Fruit fly (Drosophila melanogaster) whole organism, embryonic: ENCODE measurements around the gene vkg.
A peak's percentile ranks its signal among the peaks of the same experiment; 100 is the strongest.

ENCODE experiments used
- Ada2b ChIP-seq: fragments of 200-800 bp; sonication (Bioruptor generic); IDR thresholded peaks from 2 replicates; pipeline ENCODE4 v1.3.6; 2022; ENCODE audit warnings: missing biosample characterization, missing genetic modification characterization
- Bteb2 ChIP-seq: fragments of 200-800 bp; sonication (Bioruptor generic); optimal IDR thresholded peaks from 2 replicates; lab custom pipeline; 2016; ENCODE audit warnings: missing biosample characterization, missing genetic modification characterization
- CG10543 ChIP-seq: fragments of 200-800 bp; sonication (Bioruptor generic); optimal IDR thresholded peaks from 3 replicates; lab custom pipeline; 2017; ENCODE audit warnings: missing biosample characterization, mild to moderate bottlenecking, missing genetic modification characterization, moderate library complexity
- CG13123 ChIP-seq: fragments of 200-800 bp; sonication (Bioruptor generic); optimal IDR thresholded peaks from 2 replicates; lab custom pipeline; 2016; ENCODE audit warnings: missing biosample characterization, missing genetic modification characterization
- CG14441 ChIP-seq: fragments of 200-800 bp; sonication (Bioruptor generic); IDR thresholded peaks from 2 replicates; pipeline ENCODE4 v1.3.6; 2022; ENCODE audit warnings: missing biosample characterization, missing genetic modification characterization
- CG1529 ChIP-seq: fragments of 200-800 bp; sonication (Bioruptor generic); optimal IDR thresholded peaks from 3 replicates; lab custom pipeline; 2018; ENCODE audit warnings: missing biosample characterization, missing genetic modification characterization
- CG1602 ChIP-seq: fragments of 200-800 bp; sonication (Bioruptor generic); optimal IDR thresholded peaks from 3 replicates; lab custom pipeline; 2016; ENCODE audit warnings: missing biosample characterization, missing genetic modification characterization
- CG17829 ChIP-seq: fragments of 200-800 bp; optimal IDR thresholded peaks from 2 replicates; lab custom pipeline; 2019; ENCODE audit warnings: missing biosample characterization, mild to moderate bottlenecking, missing genetic modification characterization, moderate library complexity
- CG31224 ChIP-seq: fragments of 200-800 bp; sonication (Bioruptor generic); IDR thresholded peaks from 2 replicates; pipeline ENCODE4 v1.3.6; 2022; ENCODE audit warnings: missing biosample characterization, missing genetic modification characterization
- CG4617 ChIP-seq: fragments of 200-800 bp; sonication (Bioruptor generic); optimal IDR thresholded peaks from 3 replicates; lab custom pipeline; 2016; ENCODE audit warnings: missing biosample characterization, missing genetic modification characterization, borderline replicate concordance
- CG4707 ChIP-seq: fragments of 200-800 bp; sonication (Bioruptor generic); optimal IDR thresholded peaks from 2 replicates; lab custom pipeline; 2018; ENCODE audit warnings: missing biosample characterization, mild to moderate bottlenecking, missing genetic modification characterization, moderate library complexity
- CG7372 ChIP-seq: fragments of 200-800 bp; sonication (Bioruptor generic); IDR thresholded peaks from 2 replicates; pipeline ENCODE4 v1.3.6; 2022; ENCODE audit warnings: missing biosample characterization, missing genetic modification characterization
- CG7556 ChIP-seq: fragments of 200-800 bp; sonication (Bioruptor generic); optimal IDR thresholded peaks from 2 replicates; lab custom pipeline; 2017; ENCODE audit warnings: missing biosample characterization, mild to moderate bottlenecking, missing genetic modification characterization
- CG9797 ChIP-seq: fragments of 200-800 bp; sonication (Bioruptor generic); optimal IDR thresholded peaks from 3 replicates; lab custom pipeline; 2018; ENCODE audit warnings: missing biosample characterization, mild to moderate bottlenecking, missing genetic modification characterization
- CrebB ChIP-seq: fragments of 200-800 bp; sonication (Bioruptor generic); optimal IDR thresholded peaks from 3 replicates; lab custom pipeline; 2018; ENCODE audit warnings: missing biosample characterization, mild to moderate bottlenecking, missing genetic modification characterization
- Dek ChIP-seq: fragments of 200-800 bp; sonication (Bioruptor generic); optimal IDR thresholded peaks from 3 replicates; lab custom pipeline; 2019; ENCODE audit warnings: missing biosample characterization, mild to moderate bottlenecking, missing genetic modification characterization, moderate library complexity
- GATAe ChIP-seq: fragments of 200-800 bp; sonication (Bioruptor generic); conservative IDR thresholded peaks from 2 replicates; pipeline ENCODE4 v1.3.6; 2022; ENCODE audit warnings: missing biosample characterization, missing genetic modification characterization
- Gsc ChIP-seq: fragments of 200-800 bp; sonication (Bioruptor generic); IDR thresholded peaks from 2 replicates; pipeline ENCODE4 v1.3.6; 2022; ENCODE audit warnings: missing biosample characterization, missing genetic modification characterization
- HLH4C ChIP-seq: fragments of 200-800 bp; sonication (Bioruptor generic); IDR thresholded peaks from 3 replicates; pipeline ENCODE4 v1.3.6; 2022; ENCODE audit warnings: missing biosample characterization, missing genetic modification characterization; ENCODE audit not compliant: partially characterized antibody
- HLH54F ChIP-seq: fragments of 200-800 bp; sonication (Bioruptor generic); optimal IDR thresholded peaks from 3 replicates; lab custom pipeline; 2016; ENCODE audit warnings: missing biosample characterization, missing genetic modification characterization
- Hr51 ChIP-seq, 2 experiments: fragments of 200-800 bp; sonication (Bioruptor generic); optimal IDR thresholded peaks; 2 replicates in 1 of 2; 3 replicates in 1 of 2; lab custom pipeline; 2016 to 2018; ENCODE audit warnings: missing biosample characterization in 2 of 2, missing genetic modification characterization in 2 of 2, mild to moderate bottlenecking in 1 of 2, moderate library complexity in 1 of 2
- Lhr ChIP-seq: fragments of 200-800 bp; sonication (Bioruptor generic); optimal IDR thresholded peaks from 3 replicates; lab custom pipeline; 2017; ENCODE audit warnings: mild to moderate bottlenecking, missing biosample characterization, missing genetic modification reagents, missing genetic modification characterization
- Mad ChIP-seq: fragments of 200-800 bp; sonication (Bioruptor generic); optimal IDR thresholded peaks from 2 replicates; lab custom pipeline; 2016; ENCODE audit warnings: missing biosample characterization, missing genetic modification characterization
- Max ChIP-seq: fragments of 200-800 bp; sonication (Bioruptor generic); optimal IDR thresholded peaks from 2 replicates; lab custom pipeline; 2016; ENCODE audit warnings: missing biosample characterization, mild to moderate bottlenecking, missing genetic modification characterization
- NC2α ChIP-seq: fragments of 200-800 bp; sonication (Bioruptor generic); optimal IDR thresholded peaks from 2 replicates; lab custom pipeline; 2016; ENCODE audit warnings: missing biosample characterization, missing genetic modification characterization
- Oli ChIP-seq: fragments of 200-800 bp; sonication (Bioruptor generic); optimal IDR thresholded peaks from 2 replicates; lab custom pipeline; 2018; ENCODE audit warnings: missing biosample characterization, mild to moderate bottlenecking, missing genetic modification characterization, moderate library complexity
- PHDP ChIP-seq: fragments of 200-800 bp; sonication (Bioruptor generic); optimal IDR thresholded peaks from 3 replicates; lab custom pipeline; 2018; ENCODE audit warnings: missing biosample characterization, mild to moderate bottlenecking, missing genetic modification characterization, moderate library complexity
- Sin3A ChIP-seq: fragments of >200 bp; optimal IDR thresholded peaks from 2 replicates; lab custom pipeline; 2018
- Six4 ChIP-seq: fragments of 200-800 bp; sonication (Bioruptor generic); optimal IDR thresholded peaks from 2 replicates; lab custom pipeline; 2016; ENCODE audit warnings: missing biosample characterization, missing genetic modification characterization
- Xrp1 ChIP-seq: fragments of 200-800 bp; sonication (Bioruptor generic); IDR thresholded peaks from 2 replicates; pipeline ENCODE4 v1.3.6; 2022; ENCODE audit warnings: missing biosample characterization, missing genetic modification characterization
- az2 ChIP-seq: fragments of 200-800 bp; sonication (Bioruptor generic); optimal IDR thresholded peaks from 3 replicates; lab custom pipeline; 2016; ENCODE audit warnings: missing biosample characterization, missing genetic modification characterization
- bcd ChIP-seq: fragments of 200-800 bp; sonication (Bioruptor generic); optimal IDR thresholded peaks from 2 replicates; lab custom pipeline; 2017; ENCODE audit warnings: missing biosample characterization, mild to moderate bottlenecking, missing genetic modification characterization
- chinmo ChIP-seq: fragments of 200-800 bp; sonication (Bioruptor generic); IDR thresholded peaks from 4 replicates; pipeline ENCODE4 v1.3.6; 2022; ENCODE audit warnings: missing biosample characterization, missing genetic modification characterization; ENCODE audit not compliant: partially characterized antibody
- chm ChIP-seq: fragments of 200-800 bp; sonication (Bioruptor generic); IDR thresholded peaks from 2 replicates; pipeline ENCODE4 v1.3.6; 2022; ENCODE audit warnings: missing biosample characterization, missing genetic modification characterization
- gt ChIP-seq: fragments of 200-800 bp; sonication (Bioruptor generic); IDR thresholded peaks from 2 replicates; pipeline ENCODE4 v1.3.6; 2022; ENCODE audit warnings: missing biosample characterization, missing genetic modification characterization
- hkb ChIP-seq, 2 experiments: fragments of 200-800 bp in 1 of 2; fragments of >200 bp in 1 of 2; sonication (Bioruptor generic) in 1 of 2; IDR thresholded peaks in 1 of 2; optimal IDR thresholded peaks in 1 of 2; 2 replicates each; pipeline versions ENCODE4 v1.3.6 to Lab custom; 2017 to 2022; ENCODE audit warnings: missing biosample characterization in 1 of 2, missing genetic modification characterization in 1 of 2
- ind ChIP-seq: fragments of 200-800 bp; sonication (Bioruptor generic); optimal IDR thresholded peaks from 3 replicates; lab custom pipeline; 2016; ENCODE audit warnings: missing biosample characterization, missing genetic modification characterization
- kah ChIP-seq: fragments of 200-800 bp; sonication (Bioruptor generic); optimal IDR thresholded peaks from 2 replicates; lab custom pipeline; 2018; ENCODE audit warnings: missing biosample characterization, mild to moderate bottlenecking, missing genetic modification characterization
- p53 ChIP-seq: fragments of 200-800 bp; sonication (Bioruptor generic); optimal IDR thresholded peaks from 2 replicates; lab custom pipeline; 2016; ENCODE audit warnings: missing biosample characterization, missing genetic modification characterization
- prd ChIP-seq, 3 experiments: fragments of >200 bp in 2 of 3; fragments of 200-800 bp in 1 of 3; sonication (Bioruptor generic) in 1 of 3; optimal IDR thresholded peaks in 2 of 3; IDR thresholded peaks in 1 of 3; 2 replicates in 2 of 3; 3 replicates in 1 of 3; pipeline versions ENCODE4 v1.3.6 to Lab custom; 2017 to 2022; ENCODE audit warnings: missing biosample characterization in 1 of 3, missing genetic modification characterization in 1 of 3
- pros ChIP-seq: fragments of 200-800 bp; sonication (Bioruptor generic); optimal IDR thresholded peaks from 3 replicates; lab custom pipeline; 2019; ENCODE audit warnings: missing biosample characterization, mild to moderate bottlenecking, missing genetic modification characterization, moderate library complexity
- pum ChIP-seq: fragments of 200-800 bp; sonication (Bioruptor generic); optimal IDR thresholded peaks from 2 replicates; lab custom pipeline; 2016; ENCODE audit warnings: missing biosample characterization, missing genetic modification characterization
- pzg ChIP-seq: fragments of 200-800 bp; sonication (Bioruptor generic); optimal IDR thresholded peaks from 3 replicates; lab custom pipeline; 2018; ENCODE audit warnings: missing biosample characterization, mild to moderate bottlenecking, missing genetic modification characterization, moderate library complexity
- ranshi ChIP-seq: fragments of 200-800 bp; sonication (Bioruptor generic); IDR thresholded peaks from 2 replicates; pipeline ENCODE4 v1.3.6; 2022; ENCODE audit warnings: missing biosample characterization, missing genetic modification characterization
- so ChIP-seq: fragments of 200-800 bp; sonication (Bioruptor generic); IDR thresholded peaks from 3 replicates; pipeline ENCODE4 v1.3.6; 2022; ENCODE audit warnings: missing biosample characterization, missing genetic modification characterization
- sug ChIP-seq: fragments of 200-800 bp; optimal IDR thresholded peaks from 2 replicates; lab custom pipeline; 2019; ENCODE audit warnings: missing biosample characterization, mild to moderate bottlenecking, missing genetic modification characterization, moderate library complexity
- tin ChIP-seq: fragments of 200-800 bp; sonication (Bioruptor generic); optimal IDR thresholded peaks from 3 replicates; lab custom pipeline; 2016; ENCODE audit warnings: missing biosample characterization, missing genetic modification characterization
- tll ChIP-seq, 2 experiments: fragments of 200-800 bp in 1 of 2; fragments of >200 bp in 1 of 2; sonication (Bioruptor generic) in 1 of 2; optimal IDR thresholded peaks; 2 replicates each; lab custom pipeline; 2017 to 2019; ENCODE audit warnings: missing biosample characterization in 2 of 2, missing genetic modification characterization in 2 of 2, mild to moderate bottlenecking in 1 of 2, moderate library complexity in 1 of 2
- unc-4 ChIP-seq: fragments of 200-800 bp; sonication (Bioruptor generic); IDR thresholded peaks from 2 replicates; pipeline ENCODE4 v1.3.6; 2022; ENCODE audit warnings: missing biosample characterization, missing genetic modification characterization; ENCODE audit not compliant: partially characterized antibody
- vfl ChIP-seq: fragments of 200-800 bp; sonication (Bioruptor generic); optimal IDR thresholded peaks from 2 replicates; lab custom pipeline; 2016; ENCODE audit warnings: missing biosample characterization, missing genetic modification characterization

vkg gene

DNA sequence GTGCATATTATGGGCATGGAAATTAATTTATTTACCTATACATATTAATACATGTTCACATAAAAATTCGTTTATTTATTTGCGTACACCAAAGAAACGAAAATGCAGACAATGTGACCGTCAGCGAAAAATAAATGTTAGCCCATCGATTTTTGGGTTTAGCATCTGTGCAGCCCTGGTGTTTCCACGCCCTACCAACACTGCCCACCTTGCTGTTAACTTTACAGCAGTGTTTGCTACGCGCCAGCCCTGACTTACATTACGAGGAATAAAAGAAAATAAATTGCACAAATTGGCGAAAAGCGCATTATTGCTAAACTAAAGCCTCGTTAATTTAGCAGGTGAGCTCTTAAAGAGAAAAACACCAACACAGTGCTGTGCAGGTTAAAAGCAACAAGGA, 15.1 kb upstream of the vkg start, which contains the start of the genes CG33995, CG44000 and CG44001 (continued):
- TF ChIP-seq CG10543 (peak; percentile 47), hkb (optimal IDR thresholded peaks at IDR 0.05; lab: Kevin White, UChicago) (peak; percentile 25), hkb (GFP tag; IDR thresholded peaks at IDR 0.05; lab: Robert Waterston, UW) (no peak), gt (GFP tag; lab: Robert Waterston, UW) (no peak), kah (no peak), CG17829 (tag; lab: Kevin White, UChicago) (peak; percentile 59), CG1602 (peak; percentile 33), prd (optimal IDR thresholded peaks at IDR 0.05; lab: Kevin White, UChicago) (no peak), prd (GFP tag; IDR thresholded peaks at IDR 0.05; lab: Robert Waterston, UW) (peak; percentile 40; the same call in 1 of the 3 replicates), az2 (peak; percentile 12), HLH4C (GFP tag; lab: Robert Waterston, UW) (no peak), Hr51 (GFP tag; optimal IDR thresholded peaks at IDR 0.05; lab: Kevin White, UChicago) (peak; percentile 10 to 60), NC2α (peak; percentile 8), PHDP (tag; lab: Kevin White, UChicago) (peak; percentile 18), Xrp1 (peak; percentile 41; the same call in 1 of the 2 replicates), CG7556 (GFP tag; lab: Kevin White, UChicago) (peak; percentile 17), pum (GFP tag; lab: Kevin White, UChicago) (peak; percentile 52), Bteb2 (GFP tag; lab: Kevin White, UChicago) (peak; percentile 8), CG4617 (GFP tag; lab: Kevin White, UChicago) (peak; percentile 98), tll (GFP tag; optimal IDR thresholded peaks at IDR 0.05; lab: Kevin White, UChicago) (no peak), CG13123 (GFP tag; lab: Kevin White, UChicago) (no peak), vfl (peak; percentile 44), unc-4 (no peak), Lhr (peak; percentile 35), ind (GFP tag; lab: Kevin White, UChicago) (peak; percentile 51), so (GFP tag; lab: Robert Waterston, UW) (no peak), ranshi (GFP tag; lab: Robert Waterston, UW) (0 out of 2 replicates have a peak, but pooled peaks have one; percentile 12), chm (GFP tag; lab: Robert Waterston, UW) (peak; percentile 57), CrebB (peak; percentile 11), GATAe (no peak), pros (GFP tag; lab: Kevin White, UChicago) (no peak), chinmo (GFP tag; lab: Robert Waterston, UW) (no peak), Ada2b (GFP tag; lab: Robert Waterston, UW) (no peak), CG4707 (peak; percentile 19), pzg (GFP tag; lab: Kevin White, UChicago) (peak; percentile 97), Max (GFP tag; lab: Kevin White, UChicago) (peak; percentile 50), CG9797 (GFP tag; lab: Kevin White, UChicago) (peak; percentile 88), tin (GFP tag; lab: Kevin White, UChicago) (peak; percentile 53), CG14441 (peak; percentile 25; the same call in 1 of the 2 replicates), CG7372 (GFP tag; lab: Robert Waterston, UW) (no peak), Oli (tag; lab: Kevin White, UChicago) (no peak), p53 (GFP tag; lab: Kevin White, UChicago) (peak; percentile 23), Mad (GFP tag; lab: Kevin White, UChicago) (peak; percentile 72), Gsc (GFP tag; lab: Robert Waterston, UW) (no peak), HLH54F (GFP tag; lab: Kevin White, UChicago) (peak; percentile 54), Dek (tag; lab: Kevin White, UChicago) (peak; percentile 24), CG1529 (GFP tag; lab: Kevin White, UChicago) (no peak), bcd (GFP tag; lab: Kevin White, UChicago) (peak; percentile 45), Sin3A (lab: Kevin White, UChicago) (peak; percentile 68), sug (tag; lab: Kevin White, UChicago) (peak; percentile 33), CG31224 (GFP tag; lab: Robert Waterston, UW) (no peak), Six4 (GFP tag; lab: Kevin White, UChicago) (no peak)
